Worm (Caenorhabditis elegans): ENCODE data around the gene mpst-4.

ce11 chrII:4904277-4904676, 41.0 kb upstream of the mpst-4 start:
- TF ChIP-seq M03D4.4 (tag; optimal IDR thresholded peaks at IDR 0.05) (no peak), ces-1 (GFP tag; optimal IDR thresholded peaks at IDR 0.05) (peak; percentile 93), nhr-28 (tag; optimal IDR thresholded peaks at IDR 0.05) (no peak), elt-3 (tag; optimal IDR thresholded peaks at IDR 0.05) (no peak), flh-1 (GFP tag; optimal IDR thresholded peaks at IDR 0.05) (no peak), unc-39 (tag; optimal IDR thresholded peaks at IDR 0.05) (no peak), lsy-2 (tag; optimal IDR thresholded peaks at IDR 0.05) (peak; percentile 56), hlh-1 (tag; optimal IDR thresholded peaks at IDR 0.05) (peak; percentile 84), mep-1 (tag; optimal IDR thresholded peaks at IDR 0.05) (peak; percentile 41)

All from whole organism, mixed stage, embryonic.